Worm (Caenorhabditis elegans) whole organism, midembryonic: Measurements from ENCODE around the gene coa-3.

Source experiments
- T22C8.4 ChIP-seq: fragments of 200-800 bp; sonication (Bioruptor generic); IDR thresholded peaks from 2 replicates; pipeline ENCODE4 v1.3.6; 2022; ENCODE audit warnings: missing genetic modification characterization, missing compliant biosample characterization
- cog-1 ChIP-seq: sonication (generic microtip); optimal IDR thresholded peaks from 2 replicates; lab custom pipeline; 2016; ENCODE audit warnings: missing genetic modification characterization, missing compliant biosample characterization
- flt-1 ChIP-seq: fragments of 200-800 bp; sonication (Bioruptor generic); IDR thresholded peaks from 2 replicates; pipeline ENCODE4 v1.3.6; 2022; ENCODE audit warnings: missing genetic modification characterization, missing compliant biosample characterization
- klf-2 ChIP-seq: fragments of 200-800 bp; sonication (Bioruptor generic); conservative IDR thresholded peaks from 2 replicates; pipeline ENCODE4 v1.3.6; 2022; ENCODE audit warnings: missing genetic modification reagents, missing genetic modification characterization, missing compliant biosample characterization
- med-1 ChIP-seq: sonication (generic microtip); optimal IDR thresholded peaks from 2 replicates; lab custom pipeline; 2017; ENCODE audit warnings: missing genetic modification characterization, mild to moderate bottlenecking, missing compliant biosample characterization, antibody characterized with exemption, missing genetic modification reagents; ENCODE audit not compliant: insufficient read depth
- ref-1 ChIP-seq: fragments of 200-800 bp; sonication (Bioruptor generic); conservative IDR thresholded peaks from 2 replicates; pipeline ENCODE4 v1.3.6; 2022; ENCODE audit warnings: missing genetic modification reagents, missing genetic modification characterization, missing compliant biosample characterization
- tab-1 ChIP-seq: fragments of 200-800 bp; sonication (Bioruptor generic); IDR thresholded peaks from 2 replicates; pipeline ENCODE4 v1.3.6; 2022; ENCODE audit warnings: missing genetic modification characterization, missing compliant biosample characterization
- ztf-23 ChIP-seq: fragments of 200-800 bp; sonication (Bioruptor generic); IDR thresholded peaks from 2 replicates; pipeline ENCODE4 v1.3.6; 2022; ENCODE audit warnings: missing genetic modification reagents, missing genetic modification characterization, missing compliant biosample characterization
- ztf-29 ChIP-seq: fragments of 200-800 bp; sonication (Bioruptor generic); IDR thresholded peaks from 2 replicates; pipeline ENCODE4 v1.3.6; 2022; ENCODE audit warnings: missing genetic modification reagents, missing genetic modification characterization, missing compliant biosample characterization

Gene coa-3

ce11 chrII:4601256-4601655 lies 1.2 kb downstream of the coa-3 start, which contains the start of gene ipla-1:
TSS of gene ipla-1 (minus strand) at chrII:4601356.
- TF ChIP-seq ztf-23 (GFP tag; lab: Robert Waterston, UW) (no peak), ref-1 (no peak), flt-1 (GFP tag; lab: Robert Waterston, UW) (no peak), T22C8.4 (GFP tag; lab: Robert Waterston, UW) (no peak), tab-1 (GFP tag; lab: Robert Waterston, UW) (no peak), med-1 (GFP tag; lab: Kevin White, UChicago) (no peak)

DNA sequence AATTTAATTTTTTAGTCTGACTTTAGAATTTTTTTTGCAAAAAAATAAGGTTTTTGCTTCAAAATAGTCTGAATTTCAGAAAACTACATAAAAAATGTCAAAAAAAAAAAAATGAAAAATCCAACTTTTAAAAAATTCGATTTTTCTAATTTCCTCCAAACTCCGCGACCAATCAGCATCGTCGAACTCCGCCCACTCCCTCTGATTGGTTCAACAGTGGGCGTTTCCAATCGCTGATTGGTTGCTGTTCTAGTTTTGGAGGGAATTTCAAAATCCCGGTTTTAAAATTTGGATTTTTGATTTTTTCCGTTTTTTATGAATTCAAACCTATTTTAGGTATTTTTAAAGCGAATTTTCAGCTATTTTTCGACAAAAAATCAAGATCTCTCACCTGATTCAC lies 1.6 kb downstream of the coa-3 start:
- TF ChIP-seq flt-1 (GFP tag; lab: Robert Waterston, UW) (no peak), T22C8.4 (GFP tag; lab: Robert Waterston, UW) (no peak), ztf-29 (GFP tag; lab: Robert Waterston, UW) (no peak), ref-1 (no peak), ztf-23 (GFP tag; lab: Robert Waterston, UW) (no peak), tab-1 (GFP tag; lab: Robert Waterston, UW) (no peak), cog-1 (no peak)

DNA sequence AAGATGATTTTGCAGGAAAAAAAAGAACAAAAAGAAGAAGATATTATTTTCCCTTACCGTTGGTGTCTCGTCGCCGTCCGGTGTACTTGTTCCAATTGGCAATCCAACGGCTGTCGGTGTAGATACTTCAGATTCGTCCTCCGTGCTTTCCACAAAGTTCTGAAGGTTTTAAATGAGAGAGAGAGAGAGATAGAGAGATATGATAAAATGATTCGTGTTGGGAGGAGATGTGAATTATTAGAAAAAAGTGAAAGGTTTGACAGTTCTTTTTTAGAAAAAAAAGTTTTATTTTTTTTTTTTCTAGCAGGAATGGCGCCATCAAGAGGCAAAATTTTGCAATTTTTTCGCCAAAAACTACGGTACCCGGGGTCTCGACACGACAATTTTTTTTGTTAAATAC lies 2.2 kb downstream of the coa-3 start:
- no peak for TF ChIP-seq flt-1 (GFP tag; lab: Robert Waterston, UW)
- TF ChIP-seq cog-1 = no peak
- TF ChIP-seq med-1 (GFP tag; lab: Kevin White, UChicago) = no peak
- no peak for TF ChIP-seq ref-1
- no peak for TF ChIP-seq ztf-29 (GFP tag; lab: Robert Waterston, UW)
- no peak for TF ChIP-seq klf-2 (GFP tag; lab: Robert Waterston, UW)
- no peak for TF ChIP-seq ztf-23 (GFP tag; lab: Robert Waterston, UW)
- no peak for TF ChIP-seq T22C8.4 (GFP tag; lab: Robert Waterston, UW)

DNA sequence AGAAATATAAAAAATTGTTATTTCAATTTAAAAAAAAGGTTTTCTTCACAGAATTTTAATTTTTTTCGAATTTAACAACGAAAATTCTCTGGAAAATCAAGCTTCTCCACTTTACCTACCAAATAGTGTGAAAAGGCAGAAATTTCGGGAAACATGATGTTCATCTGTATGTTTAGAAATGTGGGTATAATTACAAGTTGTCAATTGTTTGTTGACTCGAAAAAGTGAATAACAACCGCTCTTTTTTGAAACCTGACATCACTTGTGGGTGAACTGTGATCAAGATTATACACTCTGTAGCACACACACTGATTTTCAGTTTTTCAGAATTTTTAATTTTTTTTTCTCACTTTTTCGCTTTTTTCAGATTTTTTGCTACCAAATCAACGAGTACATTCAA lies 2.6 kb downstream of the coa-3 start:
- TF ChIP-seq ref-1 = no peak
- TF ChIP-seq T22C8.4 (GFP tag; lab: Robert Waterston, UW) = no peak
- TF ChIP-seq ztf-23 (GFP tag; lab: Robert Waterston, UW) = no peak
- no peak for TF ChIP-seq flt-1 (GFP tag; lab: Robert Waterston, UW)

DNA sequence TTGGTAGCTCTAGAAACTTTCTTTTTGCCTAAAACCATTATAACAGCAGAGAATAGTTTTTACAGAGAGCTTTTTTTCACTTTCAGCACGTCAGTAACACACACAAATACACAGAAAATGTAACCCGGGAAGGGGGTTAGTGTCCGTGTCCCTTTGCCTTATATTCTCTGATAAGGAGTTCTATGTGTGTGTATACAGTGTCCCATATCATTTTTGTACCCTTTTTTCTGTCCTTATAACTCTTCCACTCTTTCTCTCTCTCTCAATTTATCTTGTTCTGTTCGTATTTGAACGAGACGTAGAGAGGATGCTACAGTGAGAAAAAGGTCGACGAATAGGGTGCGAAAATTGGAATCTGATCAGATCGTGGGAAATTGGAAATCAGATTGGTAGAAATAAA lies 3.6 kb downstream of the coa-3 start:
- TF ChIP-seq T22C8.4 (GFP tag; lab: Robert Waterston, UW) (no peak), ztf-29 (GFP tag; lab: Robert Waterston, UW) (no peak), tab-1 (GFP tag; lab: Robert Waterston, UW) (no peak), flt-1 (GFP tag; lab: Robert Waterston, UW) (no peak), cog-1 (no peak), klf-2 (GFP tag; lab: Robert Waterston, UW) (no peak), ztf-23 (GFP tag; lab: Robert Waterston, UW) (0 out of 2 replicates have a peak, but pooled peaks have one; percentile 28), med-1 (GFP tag; lab: Kevin White, UChicago) (no peak)

DNA sequence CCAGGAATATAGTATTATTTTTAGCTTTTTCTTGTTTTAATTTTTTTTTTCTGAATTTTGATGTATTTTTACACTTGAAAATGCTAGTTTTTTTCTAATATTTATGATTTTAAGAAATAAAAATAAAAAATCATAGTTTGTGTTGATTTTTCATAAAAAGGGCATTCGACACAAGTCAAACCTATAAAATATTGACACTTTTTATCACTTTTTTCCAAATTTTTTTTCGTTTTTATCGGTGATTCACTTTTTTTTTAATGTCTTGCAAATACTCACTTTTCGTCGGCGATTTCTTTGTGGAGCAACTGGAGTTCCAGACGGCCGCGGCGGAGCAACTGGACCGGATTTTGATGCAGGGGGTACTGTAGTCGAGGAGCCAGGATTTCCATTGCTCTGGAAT lies 5.0 kb downstream of the coa-3 start:
- TF ChIP-seq flt-1 (GFP tag; lab: Robert Waterston, UW) = no peak
- TF ChIP-seq cog-1 = no peak
- no peak for TF ChIP-seq klf-2 (GFP tag; lab: Robert Waterston, UW)
- no peak for TF ChIP-seq ztf-23 (GFP tag; lab: Robert Waterston, UW)
- TF ChIP-seq T22C8.4 (GFP tag; lab: Robert Waterston, UW) = no peak
- TF ChIP-seq tab-1 (GFP tag; lab: Robert Waterston, UW) = no peak
- no peak for TF ChIP-seq ztf-29 (GFP tag; lab: Robert Waterston, UW)
- no peak for TF ChIP-seq med-1 (GFP tag; lab: Kevin White, UChicago)
- TF ChIP-seq ref-1 = no peak

DNA sequence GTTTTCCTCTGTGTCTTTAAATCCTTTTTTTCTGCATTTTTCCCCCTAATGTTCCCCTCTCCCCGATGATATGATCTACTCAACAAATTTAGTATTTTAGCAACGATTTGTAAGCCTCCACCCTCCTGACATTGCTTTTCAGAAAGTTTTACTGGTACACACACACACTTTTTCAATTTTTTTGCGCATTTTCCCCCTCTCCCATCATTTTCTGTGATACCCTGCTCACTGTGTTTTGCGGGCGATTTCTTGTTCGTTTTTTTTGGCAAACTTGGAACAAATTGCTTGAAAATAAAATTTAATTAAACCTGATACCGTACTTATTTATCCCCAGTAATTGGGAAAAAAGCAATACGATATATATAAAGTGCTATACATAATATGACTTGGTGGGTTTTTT lies 11.8 kb downstream of the coa-3 start:
- TF ChIP-seq ref-1 (no peak), T22C8.4 (GFP tag; lab: Robert Waterston, UW) (no peak), med-1 (GFP tag; lab: Kevin White, UChicago) (no peak), flt-1 (GFP tag; lab: Robert Waterston, UW) (no peak), cog-1 (no peak)

- TF ChIP-seq cog-1 (no peak), ztf-23 (GFP tag; lab: Robert Waterston, UW) (no peak), ref-1 (no peak), klf-2 (GFP tag; lab: Robert Waterston, UW) (no peak), ztf-29 (GFP tag; lab: Robert Waterston, UW) (no peak)
These were observed 12.3 kb downstream of the coa-3 start for ce11 chrII:4590086-4590485.

- TF ChIP-seq flt-1 (GFP tag; lab: Robert Waterston, UW) (0 out of 2 replicates have a peak, but pooled peaks have one; percentile 27), ztf-23 (GFP tag; lab: Robert Waterston, UW) (no peak), ztf-29 (GFP tag; lab: Robert Waterston, UW) (no peak), klf-2 (GFP tag; lab: Robert Waterston, UW) (no peak), med-1 (GFP tag; lab: Kevin White, UChicago) (no peak), cog-1 (no peak), ref-1 (0 out of 2 replicates have a peak, but pooled peaks have one; percentile 25)
These were observed 17.1 kb downstream of the coa-3 start for ce11 chrII:4585327-4585726.

DNA sequence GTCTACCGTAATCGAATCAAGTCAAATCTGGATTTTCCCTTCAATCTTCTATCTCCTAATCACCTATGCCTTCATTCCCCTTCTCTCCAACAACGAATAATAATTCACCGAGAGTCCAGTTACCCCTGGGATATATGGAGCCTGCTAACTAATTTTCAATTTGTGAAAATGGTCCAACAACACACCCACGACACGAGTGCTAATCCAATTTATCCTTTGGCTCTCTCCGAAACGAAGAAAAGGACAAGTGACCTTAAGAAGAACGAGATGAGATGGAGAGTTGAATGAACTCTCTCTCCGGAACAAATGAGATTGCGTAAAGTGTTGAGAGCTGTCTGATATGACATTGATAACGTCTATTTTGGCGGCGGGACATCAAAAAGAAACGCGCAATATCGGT lies 18.1 kb downstream of the coa-3 start:
- TF ChIP-seq tab-1 (GFP tag; lab: Robert Waterston, UW) (no peak), med-1 (GFP tag; lab: Kevin White, UChicago) (no peak), T22C8.4 (GFP tag; lab: Robert Waterston, UW) (no peak), flt-1 (GFP tag; lab: Robert Waterston, UW) (no peak), cog-1 (no peak), klf-2 (GFP tag; lab: Robert Waterston, UW) (no peak)
